In genomic region chrX:12675284-12675683, dm6 we compare ENCODE assay signal across 5 fruit fly cellular contexts.
TF ChIP-seq lines count a peak whose summit lies in the region.

No protein-coding gene starts in this region.

- TF ChIP-seq CTCF in whole organism, embryonic (GFP tag; optimal IDR thresholded peaks at IDR 0.05; lab: Kevin White, UChicago) = no peak

TF ChIP-seq in whole organism, adult, 20 proteins besides CTCF, POLR2A, EP300 and RAD21:
- TF ChIP-seq CG12768 (GFP tag; optimal IDR thresholded peaks at IDR 0.05; lab: Kevin White, UChicago) = no peak
- peak; percentile 37 for TF ChIP-seq CG14711 (tag; optimal IDR thresholded peaks at IDR 0.05; lab: Kevin White, UChicago)
- no peak for TF ChIP-seq tj (GFP tag; optimal IDR thresholded peaks at IDR 0.05; lab: Kevin White, UChicago)
TF ChIP-seq in whole organism, adult: peak in this region for 1.

TF ChIP-seq in whole organism, embryonic, 481 proteins besides CTCF, POLR2A, EP300 and RAD21:
- TF ChIP-seq nom (GFP tag; optimal IDR thresholded peaks at IDR 0.05; lab: Kevin White, UChicago) (peak; percentile 81), CG15073 (GFP tag; optimal IDR thresholded peaks at IDR 0.05; lab: Kevin White, UChicago) (no peak), Xbp1 (GFP tag; optimal IDR thresholded peaks at IDR 0.05; lab: Kevin White, UChicago) (peak; percentile 2), Drgx (GFP tag; IDR thresholded peaks at IDR 0.05; lab: Robert Waterston, UW) (peak; percentile 47; the same call in 1 of the 2 replicates), prd (optimal IDR thresholded peaks at IDR 0.05; lab: Kevin White, UChicago) (no peak), prd (GFP tag; IDR thresholded peaks at IDR 0.05; lab: Robert Waterston, UW) (0 out of 3 replicates have a peak, but pooled peaks have one; percentile 12), sqz (GFP tag; optimal IDR thresholded peaks at IDR 0.05; lab: Kevin White, UChicago) (peak; percentile 38), CG17359 (tag; optimal IDR thresholded peaks at IDR 0.05; lab: Kevin White, UChicago) (peak; percentile 26), CG43689 (GFP tag; IDR thresholded peaks at IDR 0.05; lab: Robert Waterston, UW) (no peak), Blimp-1 (GFP tag; optimal IDR thresholded peaks at IDR 0.05; lab: Kevin White, UChicago) (peak; percentile 48), Med (GFP tag; lab: Kevin White, UChicago) (peak; percentile 39), bsh (GFP tag; optimal IDR thresholded peaks at IDR 0.05; lab: Kevin White, UChicago) (peak in 1 of 2 experiments; percentile 31), CG30431 (GFP tag; optimal IDR thresholded peaks at IDR 0.05; lab: Kevin White, UChicago) (no peak)

TF ChIP-seq in whole organism, prepupa, 60 proteins besides CTCF, POLR2A, EP300 and RAD21 (continues in another document):
- TF ChIP-seq CG31627 (GFP tag; optimal IDR thresholded peaks at IDR 0.05; lab: Kevin White, UChicago) (peak; percentile 23), CG4318 (GFP tag; optimal IDR thresholded peaks at IDR 0.05; lab: Kevin White, UChicago) (no peak), Hr4 (GFP tag; optimal IDR thresholded peaks at IDR 0.05; lab: Kevin White, UChicago) (no peak), Blimp-1 (GFP tag; optimal IDR thresholded peaks at IDR 0.05; lab: Kevin White, UChicago) (peak; percentile 61), CG6808 (GFP tag; optimal IDR thresholded peaks at IDR 0.05; lab: Kevin White, UChicago) (peak; percentile 48), CG15336 (GFP tag; IDR thresholded peaks at IDR 0.05; lab: Robert Waterston, UW) (0 out of 2 replicates have a peak, but pooled peaks have one; percentile 24), ss (GFP tag; optimal IDR thresholded peaks at IDR 0.05; lab: Kevin White, UChicago) (peak; percentile 77 to 78), fkh (GFP tag; optimal IDR thresholded peaks at IDR 0.05; lab: Kevin White, UChicago) (no peak), CG8319 (GFP tag; optimal IDR thresholded peaks at IDR 0.05; lab: Kevin White, UChicago) (peak; percentile 16), CG1621 (tag; optimal IDR thresholded peaks at IDR 0.05; lab: Kevin White, UChicago) (no peak), CG11902 (GFP tag; optimal IDR thresholded peaks at IDR 0.05; lab: Kevin White, UChicago) (no peak), svp (GFP tag; lab: Kevin White, UChicago) (peak; percentile 65), fd85E (GFP tag; optimal IDR thresholded peaks at IDR 0.05; lab: Kevin White, UChicago) (no peak), vri (GFP tag; optimal IDR thresholded peaks at IDR 0.05; lab: Kevin White, UChicago) (peak; percentile 20), Lpt (GFP tag; optimal IDR thresholded peaks at IDR 0.05; lab: Kevin White, UChicago) (peak; percentile 25), CG6792 (GFP tag; optimal IDR thresholded peaks at IDR 0.05; lab: Kevin White, UChicago) (no peak), salr (GFP tag; optimal IDR thresholded peaks at IDR 0.05; lab: Kevin White, UChicago) (peak in 1 of 2 experiments; percentile 7), fd59A (GFP tag; optimal IDR thresholded peaks at IDR 0.05; lab: Kevin White, UChicago) (no peak), CG3919 (GFP tag; optimal IDR thresholded peaks at IDR 0.05; lab: Kevin White, UChicago) (peak; percentile 25), CG6854 (GFP tag; optimal IDR thresholded peaks at IDR 0.05; lab: Kevin White, UChicago) (peak; percentile 48), acj6 (GFP tag; optimal IDR thresholded peaks at IDR 0.05; lab: Kevin White, UChicago) (no peak), cyc (GFP tag; optimal IDR thresholded peaks at IDR 0.05; lab: Kevin White, UChicago) (peak; percentile 6), CG16779 (tag; optimal IDR thresholded peaks at IDR 0.05; lab: Kevin White, UChicago) (peak; percentile 20), CG9139 (GFP tag; optimal IDR thresholded peaks at IDR 0.05; lab: Kevin White, UChicago) (peak; percentile 56), Eip93F (GFP tag; optimal IDR thresholded peaks at IDR 0.05; lab: Kevin White, UChicago) (peak; percentile 43)

TF ChIP-seq in whole organism, pupa, 21 proteins besides CTCF, POLR2A, EP300 and RAD21:
- TF ChIP-seq Pif1B (GFP tag; optimal IDR thresholded peaks at IDR 0.05; lab: Kevin White, UChicago) = peak; percentile 38
- TF ChIP-seq CG17806 (tag; optimal IDR thresholded peaks at IDR 0.05; lab: Kevin White, UChicago) = peak; percentile 21
- TF ChIP-seq gl (tag; optimal IDR thresholded peaks at IDR 0.05; lab: Kevin White, UChicago) = peak; percentile 18
- no peak for TF ChIP-seq rn (GFP tag; IDR thresholded peaks at IDR 0.05; lab: Robert Waterston, UW)
- peak; percentile 22 for TF ChIP-seq CG8159 (tag; optimal IDR thresholded peaks at IDR 0.05; lab: Kevin White, UChicago)
- no peak for TF ChIP-seq CG10348 (GFP tag; IDR thresholded peaks at IDR 0.05; lab: Robert Waterston, UW)
- peak; percentile 1 for TF ChIP-seq CG9948 (tag; optimal IDR thresholded peaks at IDR 0.05; lab: Kevin White, UChicago)
- TF ChIP-seq D1 (tag; optimal IDR thresholded peaks at IDR 0.05; lab: Kevin White, UChicago) = no peak
- TF ChIP-seq CG32121 (GFP tag; IDR thresholded peaks at IDR 0.05; lab: Robert Waterston, UW) = peak; percentile 55; the same call in 1 of the 2 replicates
- TF ChIP-seq CG14655 (GFP tag; optimal IDR thresholded peaks at IDR 0.05; lab: Kevin White, UChicago) = peak; percentile 19
- TF ChIP-seq Ets98B (GFP tag; IDR thresholded peaks at IDR 0.05; lab: Robert Waterston, UW) = peak; percentile 52; the same call in 1 of the 2 replicates
- peak; percentile 79; the same call in 1 of the 2 replicates for TF ChIP-seq CG12605 (GFP tag; IDR thresholded peaks at IDR 0.05; lab: Robert Waterston, UW)
- 0 out of 3 replicates have a peak, but pooled peaks have one; percentile 49 for TF ChIP-seq fd96Ca (GFP tag; IDR thresholded peaks at IDR 0.05; lab: Robert Waterston, UW)
- peak; percentile 28 for TF ChIP-seq CG34367 (tag; optimal IDR thresholded peaks at IDR 0.05; lab: Kevin White, UChicago)
- TF ChIP-seq CG8301 (tag; optimal IDR thresholded peaks at IDR 0.05; lab: Kevin White, UChicago) = no peak
- TF ChIP-seq EcR (GFP tag; optimal IDR thresholded peaks at IDR 0.05; lab: Kevin White, UChicago) = peak; percentile 38
- no peak for TF ChIP-seq Snoo (tag; optimal IDR thresholded peaks at IDR 0.05; lab: Kevin White, UChicago)
- peak; percentile 66; the same call in 2 of the 3 replicates for TF ChIP-seq CG4496 (GFP tag; IDR thresholded peaks at IDR 0.05; lab: Robert Waterston, UW)
- TF ChIP-seq Pif1A (GFP tag; optimal IDR thresholded peaks at IDR 0.05; lab: Kevin White, UChicago) = peak; percentile 10
- TF ChIP-seq CG13204 (GFP tag; optimal IDR thresholded peaks at IDR 0.05; lab: Kevin White, UChicago) = peak; percentile 29
- TF ChIP-seq CG15710 (tag; optimal IDR thresholded peaks at IDR 0.05; lab: Kevin White, UChicago) = peak; percentile 32

TF ChIP-seq in whole organism, wandering third instar larva, 38 proteins besides CTCF, POLR2A, EP300 and RAD21:
- TF ChIP-seq sage (GFP tag; optimal IDR thresholded peaks at IDR 0.05; lab: Kevin White, UChicago) = peak; percentile 48
- TF ChIP-seq CrebA (GFP tag; optimal IDR thresholded peaks at IDR 0.05; lab: Kevin White, UChicago; ENCODE audit: borderline replicate concordance) = no peak
- TF ChIP-seq br (GFP tag; optimal IDR thresholded peaks at IDR 0.05; lab: Kevin White, UChicago) = peak; percentile 3
- no peak for TF ChIP-seq Abd-B (GFP tag; optimal IDR thresholded peaks at IDR 0.05; lab: Kevin White, UChicago)
- TF ChIP-seq woc (GFP tag; optimal IDR thresholded peaks at IDR 0.05; lab: Kevin White, UChicago) = no peak
- peak; percentile 39 for TF ChIP-seq Rel (GFP tag; optimal IDR thresholded peaks at IDR 0.05; lab: Kevin White, UChicago)
- TF ChIP-seq Rel (tag; optimal IDR thresholded peaks at IDR 0.05; lab: Kevin White, UChicago) = no peak
- peak; percentile 27 for TF ChIP-seq h (GFP tag; optimal IDR thresholded peaks at IDR 0.05; lab: Kevin White, UChicago)
- peak; percentile 4 for TF ChIP-seq Sp1 (GFP tag; optimal IDR thresholded peaks at IDR 0.05; lab: Kevin White, UChicago)
- no peak for TF ChIP-seq dsf (GFP tag; optimal IDR thresholded peaks at IDR 0.05; lab: Kevin White, UChicago; ENCODE audit: borderline replicate concordance)
- TF ChIP-seq brk (GFP tag; optimal IDR thresholded peaks at IDR 0.05; lab: Kevin White, UChicago) = no peak
- peak in 1 of 2 experiments; percentile 13 for TF ChIP-seq foxo (GFP tag; optimal IDR thresholded peaks at IDR 0.05; lab: Kevin White, UChicago)
